Fruit fly (Drosophila melanogaster): ENCODE results near the gene milt.

DNA sequence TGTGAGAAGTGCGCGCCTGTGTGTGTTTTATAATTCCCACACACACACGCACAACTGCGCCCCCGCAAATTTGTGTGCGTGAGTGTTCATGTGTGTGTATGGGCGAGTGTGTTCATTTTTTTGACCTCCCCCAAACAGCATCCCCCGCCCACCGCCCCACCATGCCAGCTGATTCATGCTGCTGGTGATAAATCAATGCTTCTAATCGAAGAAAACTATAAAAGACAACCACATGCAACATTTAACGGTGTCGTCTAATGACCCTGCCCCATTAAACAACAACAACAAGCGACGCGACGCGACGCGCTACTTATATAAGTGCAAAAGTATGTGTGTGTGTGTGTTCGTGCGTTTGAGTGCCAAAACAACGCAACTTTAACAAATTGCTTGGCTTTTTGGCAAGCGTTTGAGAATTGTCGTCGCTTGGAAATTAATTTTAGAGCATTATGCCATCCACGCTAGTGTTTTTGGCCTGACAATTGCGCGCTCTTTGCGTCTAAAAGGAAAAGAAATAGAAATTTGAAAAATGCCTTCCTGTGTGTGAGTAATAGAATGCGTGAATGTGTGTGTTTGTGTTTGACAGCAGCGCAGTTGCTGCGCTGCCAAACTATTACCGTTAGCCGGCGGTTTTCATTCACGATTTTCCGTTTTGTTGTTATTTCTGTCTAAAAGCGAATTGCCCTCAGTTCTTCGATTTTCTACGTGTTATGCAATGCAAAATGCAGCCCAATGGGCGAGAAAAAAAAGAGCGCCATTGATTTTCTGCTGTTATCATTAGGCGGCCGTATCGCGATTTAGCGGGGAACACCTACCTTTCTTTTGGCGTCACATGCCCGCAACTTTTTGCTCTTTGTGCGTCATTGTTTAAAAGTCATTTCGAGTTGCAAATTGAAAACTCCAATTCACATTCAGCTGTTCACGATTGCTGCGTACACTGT lies 1.1 kb downstream of the milt start:
- TF ChIP-seq pan (optimal IDR thresholded peaks at IDR 0.05) (no peak), h (GFP tag; optimal IDR thresholded peaks at IDR 0.05) (no peak), psq (GFP tag; optimal IDR thresholded peaks at IDR 0.05) (no peak), Mio (GFP tag; optimal IDR thresholded peaks at IDR 0.05) (no peak), sv (GFP tag; optimal IDR thresholded peaks at IDR 0.05) (no peak), Myc (optimal IDR thresholded peaks at IDR 0.05) (no peak), CG32264 (GFP tag; optimal IDR thresholded peaks at IDR 0.05) (no peak), OdsH (GFP tag; optimal IDR thresholded peaks at IDR 0.05) (no peak), dmrt93B (GFP tag; optimal IDR thresholded peaks at IDR 0.05) (no peak), Vsx2 (GFP tag; optimal IDR thresholded peaks at IDR 0.05; ENCODE audit: partially characterized antibody) (no peak), lola (GFP tag; optimal IDR thresholded peaks at IDR 0.05) (no peak), Hr78 (GFP tag; optimal IDR thresholded peaks at IDR 0.05) (no peak)

Data from whole organism, wandering third instar larva.